Worm (Caenorhabditis elegans): ENCODE measurements around the gene arx-4.

- TF ChIP-seq W03F9.2 (tag; optimal IDR thresholded peaks at IDR 0.05) (no peak), dao-5 (tag; optimal IDR thresholded peaks at IDR 0.05) (no peak)
Observed at ce11 chrIII:896904-897303, 34.8 kb downstream of the arx-4 start.

Data from whole organism, L4/young adult.